Worm (Caenorhabditis elegans) whole organism, early embryonic: ENCODE measurements around the gene T13H10.2.

Source experiments
- B0310.2 ChIP-seq: sonication (generic microtip); optimal IDR thresholded peaks from 2 replicates; lab custom pipeline; 2016; ENCODE audit warnings: mild to moderate bottlenecking, missing genetic modification characterization, missing compliant biosample characterization
- F13C5.2 ChIP-seq: sonication (generic microtip); optimal IDR thresholded peaks from 2 replicates; lab custom pipeline; 2017; ENCODE audit warnings: mild to moderate bottlenecking, missing genetic modification characterization, inconsistent platforms, missing compliant biosample characterization
- aly-1 ChIP-seq: sonication (generic microtip); optimal IDR thresholded peaks from 2 replicates; lab custom pipeline; 2016; ENCODE audit warnings: missing genetic modification characterization, missing compliant biosample characterization
- ama-1 ChIP-seq: fragments of 150-350 bp; optimal IDR thresholded peaks from 2 replicates; lab custom pipeline; 2014
- ceh-13 ChIP-seq: fragments of 200-800 bp; sonication (Bioruptor generic); optimal IDR thresholded peaks from 2 replicates; lab custom pipeline; 2018; ENCODE audit warnings: mild to moderate bottlenecking, missing genetic modification characterization, missing compliant biosample characterization
- ceh-36 ChIP-seq: sonication (generic microtip); optimal IDR thresholded peaks from 2 replicates; lab custom pipeline; 2016; ENCODE audit warnings: missing genetic modification characterization, inconsistent platforms, missing compliant biosample characterization
- ets-7 ChIP-seq: sonication (generic microtip); optimal IDR thresholded peaks from 2 replicates; lab custom pipeline; 2016; ENCODE audit warnings: missing genotype, missing genetic modification characterization, missing compliant biosample characterization
- flt-1 ChIP-seq: fragments of 200-800 bp; sonication (Bioruptor generic); IDR thresholded peaks from 2 replicates; pipeline ENCODE4 v1.3.6; 2022; ENCODE audit warnings: missing genetic modification characterization, missing compliant biosample characterization
- hmbx-1 ChIP-seq: sonication (generic microtip); optimal IDR thresholded peaks from 2 replicates; lab custom pipeline; 2016; ENCODE audit warnings: mild to moderate bottlenecking, missing genetic modification characterization, missing compliant biosample characterization
- hmg-4 ChIP-seq: fragments of 200-800 bp; sonication (Bioruptor generic); optimal IDR thresholded peaks from 2 replicates; lab custom pipeline; 2018; ENCODE audit warnings: mild to moderate bottlenecking, missing genetic modification characterization, missing compliant biosample characterization
- hnd-1 ChIP-seq: sonication (generic microtip); optimal IDR thresholded peaks from 2 replicates; lab custom pipeline; 2016; ENCODE audit warnings: missing genetic modification characterization, missing compliant biosample characterization
- pes-1 ChIP-seq: fragments of 200-800 bp; sonication (Bioruptor generic); IDR thresholded peaks from 2 replicates; pipeline ENCODE4 v1.3.6; 2022; ENCODE audit warnings: missing genetic modification reagents, missing genetic modification characterization, missing compliant biosample characterization
- scrt-1 ChIP-seq: fragments of 200-800 bp; sonication (Bioruptor generic); IDR thresholded peaks from 2 replicates; pipeline ENCODE4 v1.3.6; 2022; ENCODE audit warnings: missing genetic modification characterization, missing compliant biosample characterization
- sea-1 ChIP-seq: fragments of 200-800 bp; sonication (Bioruptor generic); conservative IDR thresholded peaks from 2 replicates; pipeline ENCODE4 v1.3.6; 2022; ENCODE audit warnings: missing genetic modification characterization, missing compliant biosample characterization
- tbx-11 ChIP-seq: fragments of 200-800 bp; sonication (Bioruptor generic); IDR thresholded peaks from 2 replicates; pipeline ENCODE4 v1.3.6; 2022; ENCODE audit warnings: missing genetic modification characterization, missing compliant biosample characterization
- tbx-37 ChIP-seq: fragments of 200-800 bp; sonication (Bioruptor generic); conservative IDR thresholded peaks from 2 replicates; pipeline ENCODE4 v1.3.6; 2022; ENCODE audit warnings: missing genetic modification reagents, missing genetic modification characterization, missing compliant biosample characterization
- tra-4 ChIP-seq: sonication (generic microtip); optimal IDR thresholded peaks from 2 replicates; lab custom pipeline; 2017; ENCODE audit warnings: missing genetic modification characterization, missing compliant biosample characterization

The T13H10.2 gene

ce11 chrIV:9963945-9964344, at the start of gene T13H10.2:
Gene T13H10.2, plus strand, starts transcription at chrIV:9964245.
- TF ChIP-seq flt-1 (no peak), aly-1 (no peak)

ce11 chrIV:9915128-9915527, 48.9 kb upstream of the T13H10.2 start:
- no peak for TF ChIP-seq tbx-37 (GFP tag; lab: Robert Waterston, UW)
- TF ChIP-seq hmbx-1, result no peak
- no peak for TF ChIP-seq tra-4 (tag; lab: Kevin White, UChicago)
- TF ChIP-seq ceh-36, result no peak
- no peak for TF ChIP-seq pes-1 (GFP tag; lab: Robert Waterston, UW)
- no peak for TF ChIP-seq scrt-1 (GFP tag; lab: Robert Waterston, UW)
- TF ChIP-seq ets-7 (tag; lab: Kevin White, UChicago), result no peak

ce11 chrIV:9916224-9916623, 47.8 kb upstream of the T13H10.2 start, which contains the start of gene bed-3:
Gene bed-3, plus strand, starts transcription at chrIV:9916524.
- TF ChIP-seq pes-1 (GFP tag; lab: Robert Waterston, UW) (no peak), ceh-13 (GFP tag; lab: Kevin White, UChicago) (no peak), tbx-11 (GFP tag; lab: Robert Waterston, UW) (no peak), ama-1 (lab: Kevin White, UChicago) (no peak), aly-1 (no peak), sea-1 (GFP tag; lab: Robert Waterston, UW) (no peak), ceh-36 (no peak), F13C5.2 (tag; lab: Kevin White, UChicago) (no peak), scrt-1 (GFP tag; lab: Robert Waterston, UW) (no peak), tra-4 (tag; lab: Kevin White, UChicago) (no peak), tbx-37 (GFP tag; lab: Robert Waterston, UW) (no peak), hnd-1 (tag; lab: Kevin White, UChicago) (no peak)

- no peak for TF ChIP-seq pes-1 (GFP tag; lab: Robert Waterston, UW)
- TF ChIP-seq ets-7 (tag; lab: Kevin White, UChicago), result no peak
- no peak for TF ChIP-seq F13C5.2 (tag; lab: Kevin White, UChicago)
- no peak for TF ChIP-seq hnd-1 (tag; lab: Kevin White, UChicago)
- TF ChIP-seq ceh-36, result no peak
- no peak for TF ChIP-seq aly-1
- no peak for TF ChIP-seq ceh-13 (GFP tag; lab: Kevin White, UChicago)
- TF ChIP-seq hmg-4, result no peak
Observed at ce11 chrIV:9918021-9918420, 46.0 kb upstream of the T13H10.2 start.

- TF ChIP-seq hmbx-1, result no peak
- no peak for TF ChIP-seq hmg-4
- no peak for TF ChIP-seq F13C5.2 (tag; lab: Kevin White, UChicago)
- TF ChIP-seq tra-4 (tag; lab: Kevin White, UChicago), result no peak
- TF ChIP-seq B0310.2 (tag; lab: Kevin White, UChicago), result no peak
- no peak for TF ChIP-seq hnd-1 (tag; lab: Kevin White, UChicago)
- TF ChIP-seq tbx-11 (GFP tag; lab: Robert Waterston, UW), result no peak
- TF ChIP-seq pes-1 (GFP tag; lab: Robert Waterston, UW), result no peak
- no peak for TF ChIP-seq aly-1
Observed at ce11 chrIV:9920426-9920825, 43.6 kb upstream of the T13H10.2 start.

ce11 chrIV:9924419-9924818, 39.6 kb upstream of the T13H10.2 start:
- no peak for TF ChIP-seq B0310.2 (tag; lab: Kevin White, UChicago)
- TF ChIP-seq hnd-1 (tag; lab: Kevin White, UChicago), result no peak
- TF ChIP-seq tbx-11 (GFP tag; lab: Robert Waterston, UW), result no peak
- no peak for TF ChIP-seq ets-7 (tag; lab: Kevin White, UChicago)
- no peak for TF ChIP-seq flt-1
- TF ChIP-seq ceh-36, result no peak
- TF ChIP-seq hmg-4, result no peak
- no peak for TF ChIP-seq aly-1
- TF ChIP-seq hmbx-1, result no peak
- no peak for TF ChIP-seq pes-1 (GFP tag; lab: Robert Waterston, UW)

ce11 chrIV:9928180-9928896, 35.7 kb upstream of the T13H10.2 start, which contains the start of gene dur-1:
Gene dur-1, minus strand, starts transcription at chrIV:9928230.
- no peak for TF ChIP-seq pes-1 (GFP tag; lab: Robert Waterston, UW)

ce11 chrIV:9932055-9932454, 32.0 kb upstream of the T13H10.2 start, which contains the start of the genes trmt-10A and F25H8.2:
Gene trmt-10A, minus strand, starts transcription at chrIV:9932213.
Gene F25H8.2, plus strand, starts transcription at chrIV:9932235.
- TF ChIP-seq hmg-4 (no peak), tra-4 (tag; lab: Kevin White, UChicago) (no peak), scrt-1 (GFP tag; lab: Robert Waterston, UW) (no peak), hnd-1 (tag; lab: Kevin White, UChicago) (no peak), pes-1 (GFP tag; lab: Robert Waterston, UW) (no peak), ets-7 (tag; lab: Kevin White, UChicago) (no peak), ceh-13 (GFP tag; lab: Kevin White, UChicago) (no peak), hmbx-1 (no peak), tbx-11 (GFP tag; lab: Robert Waterston, UW) (no peak), flt-1 (no peak), sea-1 (GFP tag; lab: Robert Waterston, UW) (no peak), B0310.2 (tag; lab: Kevin White, UChicago) (no peak), ama-1 (lab: Kevin White, UChicago) (no peak)
